Worm (Caenorhabditis elegans): ENCODE measurements around the gene ptr-25.

The ptr-25 gene

DNA sequence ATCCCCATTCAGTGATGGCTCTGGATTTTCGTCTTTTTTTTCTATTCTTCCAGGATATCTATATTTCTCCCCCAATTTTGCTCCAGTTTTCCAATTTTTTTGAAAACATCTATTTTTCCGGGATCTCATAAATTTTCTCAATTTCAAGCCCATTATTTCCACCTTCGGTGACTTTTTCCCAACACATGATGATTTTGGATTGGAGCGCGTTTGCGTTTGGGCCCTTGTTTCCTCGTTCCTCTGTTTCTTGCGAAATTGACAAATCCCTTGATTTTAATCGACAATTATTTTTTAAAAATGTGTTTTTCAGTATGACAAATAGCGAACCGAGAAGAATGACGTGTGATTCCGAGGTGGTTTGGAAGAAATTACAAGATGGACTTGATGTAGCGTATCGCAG, 17.0 kb upstream of the ptr-25 start, which contains the start of gene cul-1:
Gene cul-1, plus strand, starts transcription at position 311 of the 400 bp plus-strand sequence.
- TF ChIP-seq ama-1 (optimal IDR thresholded peaks at IDR 0.05), result no peak
- no peak for TF ChIP-seq nhr-11 (tag; optimal IDR thresholded peaks at IDR 0.05)
- no peak for TF ChIP-seq nhr-237 (tag; optimal IDR thresholded peaks at IDR 0.05)
- TF ChIP-seq ztf-11 (tag; optimal IDR thresholded peaks at IDR 0.05), result no peak
- peak; percentile 40 for TF ChIP-seq unc-55 (GFP tag; optimal IDR thresholded peaks at IDR 0.05)
- no peak for TF ChIP-seq nhr-23 (tag; optimal IDR thresholded peaks at IDR 0.05)
- no peak for TF ChIP-seq ztf-4 (tag; optimal IDR thresholded peaks at IDR 0.05)
- no peak for TF ChIP-seq unc-39 (tag; optimal IDR thresholded peaks at IDR 0.05)
- TF ChIP-seq lin-39 (tag; optimal IDR thresholded peaks at IDR 0.05), result no peak
- no peak for TF ChIP-seq alr-1 (tag; optimal IDR thresholded peaks at IDR 0.05)
- peak; percentile 53 for TF ChIP-seq C34F6.9 (tag; optimal IDR thresholded peaks at IDR 0.05)
- peak; percentile 74 for TF ChIP-seq skn-1 (tag; optimal IDR thresholded peaks at IDR 0.05)
- TF ChIP-seq lsy-2 (tag; optimal IDR thresholded peaks at IDR 0.05), result no peak
- TF ChIP-seq aly-2 (tag; optimal IDR thresholded peaks at IDR 0.05), result no peak
- TF ChIP-seq nhr-25 (tag; optimal IDR thresholded peaks at IDR 0.05), result no peak
- TF ChIP-seq F13H6.1 (tag; optimal IDR thresholded peaks at IDR 0.05), result no peak
- no peak for TF ChIP-seq zag-1 (tag; optimal IDR thresholded peaks at IDR 0.05)
- TF ChIP-seq crh-2 (tag; optimal IDR thresholded peaks at IDR 0.05), result no peak
- TF ChIP-seq sma-3 (GFP tag; optimal IDR thresholded peaks at IDR 0.05), result no peak
- no peak for TF ChIP-seq mbf-1 (tag; optimal IDR thresholded peaks at IDR 0.05)
- TF ChIP-seq nhr-129 (tag; optimal IDR thresholded peaks at IDR 0.05), result peak; percentile 47
- TF ChIP-seq lin-13 (GFP tag; optimal IDR thresholded peaks at IDR 0.05), result no peak
- no peak for TF ChIP-seq sem-4 (tag; optimal IDR thresholded peaks at IDR 0.05)
- no peak for TF ChIP-seq blmp-1 (tag; optimal IDR thresholded peaks at IDR 0.05; ENCODE audit: insufficient read depth)

DNA sequence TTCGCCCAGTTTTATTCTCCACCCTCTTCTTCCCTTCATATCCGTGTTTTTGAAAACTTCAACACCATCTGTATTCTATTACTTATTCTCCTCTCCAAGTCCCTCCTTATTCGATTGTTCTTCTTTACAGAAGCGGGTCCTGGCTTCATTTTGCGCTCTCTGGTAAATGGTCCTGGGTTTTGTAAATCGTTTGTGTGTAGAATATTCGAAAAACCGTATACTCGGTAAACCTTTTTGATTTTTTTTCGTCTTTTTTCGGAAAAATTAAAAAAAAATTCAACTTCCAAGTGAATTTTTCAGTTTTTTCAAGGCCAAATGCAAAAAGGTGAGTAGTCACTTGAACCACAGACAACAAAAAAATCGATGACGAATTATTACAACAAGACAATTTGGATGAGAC, 13.0 kb upstream of the ptr-25 start, which contains the start of gene D2045.9:
Gene D2045.9, plus strand, starts transcription at position 301 of the 400 bp plus-strand sequence.
- TF ChIP-seq nhr-23 (tag; optimal IDR thresholded peaks at IDR 0.05), result no peak
- no peak for TF ChIP-seq nhr-129 (tag; optimal IDR thresholded peaks at IDR 0.05)
- TF ChIP-seq ztf-1 (GFP tag; conservative IDR thresholded peaks at IDR 0.05), result no peak
- no peak for TF ChIP-seq sma-3 (GFP tag; optimal IDR thresholded peaks at IDR 0.05)

DNA sequence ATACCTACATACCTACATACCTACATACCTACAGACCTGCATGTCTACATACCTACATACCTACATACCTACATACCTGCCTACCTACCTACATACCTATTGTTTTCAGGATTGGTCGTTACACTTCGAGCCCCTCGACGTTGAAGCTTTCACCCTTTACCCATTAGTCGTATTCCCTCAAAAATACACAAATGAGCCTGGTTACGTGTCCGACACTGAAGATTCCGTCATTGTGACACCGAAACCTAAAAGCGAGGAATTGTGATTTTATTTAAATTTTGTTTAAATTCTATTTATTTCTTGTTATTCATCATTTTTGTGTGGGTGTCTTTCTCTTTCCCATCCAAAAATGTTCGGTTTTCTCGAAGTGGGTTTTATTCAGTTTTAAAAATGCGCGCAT, 8.7 kb upstream of the ptr-25 start, which contains the start of gene D2045.7:
Gene D2045.7, plus strand, starts transcription at position 301 of the 400 bp plus-strand sequence.
- no peak for TF ChIP-seq mdl-1 (tag; optimal IDR thresholded peaks at IDR 0.05)
- no peak for TF ChIP-seq nhr-129 (tag; optimal IDR thresholded peaks at IDR 0.05)
- no peak for TF ChIP-seq nhr-6 (tag; optimal IDR thresholded peaks at IDR 0.05)
- TF ChIP-seq mbf-1 (tag; optimal IDR thresholded peaks at IDR 0.05), result no peak
- TF ChIP-seq ama-1 (optimal IDR thresholded peaks at IDR 0.05), result no peak
- TF ChIP-seq sma-9 (GFP tag; optimal IDR thresholded peaks at IDR 0.05), result no peak
- no peak for TF ChIP-seq sma-9 (tag; optimal IDR thresholded peaks at IDR 0.05)
- TF ChIP-seq zag-1 (tag; optimal IDR thresholded peaks at IDR 0.05), result no peak
- no peak for TF ChIP-seq snpc-4 (tag; optimal IDR thresholded peaks at IDR 0.05)
- TF ChIP-seq alr-1 (tag; optimal IDR thresholded peaks at IDR 0.05), result no peak
- TF ChIP-seq dmd-4 (tag; optimal IDR thresholded peaks at IDR 0.05), result no peak
- no peak for TF ChIP-seq nhr-12 (tag; optimal IDR thresholded peaks at IDR 0.05)
- no peak for TF ChIP-seq nhr-237 (tag; optimal IDR thresholded peaks at IDR 0.05)
- no peak for TF ChIP-seq ztf-4 (tag; optimal IDR thresholded peaks at IDR 0.05)

DNA sequence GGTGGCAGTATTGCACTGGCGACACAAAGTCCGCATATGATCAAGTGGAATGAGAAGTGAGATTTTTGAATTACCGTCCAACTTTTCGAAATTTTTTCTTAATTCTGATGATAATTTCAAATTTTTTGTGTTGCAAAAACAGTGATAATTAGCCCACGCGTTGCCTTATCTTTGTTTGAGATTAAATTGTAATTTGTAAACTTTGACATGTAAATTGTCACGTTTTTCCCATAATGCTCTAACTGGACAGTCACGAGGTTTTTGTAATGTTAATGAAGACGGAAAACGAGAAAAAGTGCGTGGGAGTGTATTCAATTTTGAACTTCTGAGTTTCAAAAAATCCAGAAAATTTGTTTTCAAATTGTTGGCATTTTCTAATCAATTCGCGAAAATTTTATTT, 6.4 kb upstream of the ptr-25 start:
- TF ChIP-seq skn-1 (tag; optimal IDR thresholded peaks at IDR 0.05) (peak; percentile 63), peb-1 (tag; optimal IDR thresholded peaks at IDR 0.05) (no peak)

DNA sequence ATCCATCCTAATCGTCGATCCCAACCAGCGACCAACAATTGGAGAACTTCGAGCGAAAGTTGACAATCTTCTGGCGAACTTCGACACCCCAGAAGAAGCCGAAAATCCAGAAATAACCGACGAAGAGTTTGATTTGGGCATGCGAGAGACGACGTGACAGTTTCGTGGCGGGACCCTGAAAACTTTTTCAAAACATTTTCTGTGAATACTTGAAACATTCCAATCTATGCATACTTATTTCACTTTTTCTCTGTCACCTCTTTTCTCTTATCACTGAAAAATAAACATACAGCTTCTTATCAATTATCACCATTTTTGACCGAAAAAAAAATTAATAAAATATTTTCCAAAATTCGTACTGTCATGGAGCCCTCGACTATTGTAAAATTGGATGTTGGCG, 5.9 kb upstream of the ptr-25 start, which contains the start of gene D2045.8:
Gene D2045.8, plus strand, starts transcription at position 301 of the 400 bp plus-strand sequence.
- no peak for TF ChIP-seq zag-1 (tag; optimal IDR thresholded peaks at IDR 0.05)
- TF ChIP-seq skn-1 (tag; optimal IDR thresholded peaks at IDR 0.05), result peak; percentile 36
- TF ChIP-seq crh-2 (tag; optimal IDR thresholded peaks at IDR 0.05), result no peak

DNA sequence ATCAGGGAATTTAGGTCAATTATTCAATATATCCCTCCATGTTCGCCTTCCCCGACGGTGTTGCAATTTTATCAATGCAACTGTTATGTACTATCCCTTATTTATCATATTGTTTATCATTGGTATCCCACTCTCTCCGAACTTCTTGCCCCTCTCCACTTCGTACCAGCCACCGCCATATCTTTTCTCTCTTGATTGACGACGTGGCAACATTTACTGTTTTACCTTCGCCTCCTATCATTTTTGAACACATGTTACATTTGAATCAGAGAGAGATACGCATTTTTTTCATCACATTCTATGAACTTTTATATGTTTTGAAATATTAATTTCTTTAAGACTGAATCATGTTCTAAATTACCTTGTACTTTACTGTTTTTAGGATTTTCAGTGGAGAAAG, 1.5 kb upstream of the ptr-25 start:
- TF ChIP-seq crh-2 (tag; optimal IDR thresholded peaks at IDR 0.05) (peak; percentile 57), gmeb-1 (tag; optimal IDR thresholded peaks at IDR 0.05) (no peak), sma-3 (GFP tag; optimal IDR thresholded peaks at IDR 0.05) (peak; percentile 56), unc-62 (GFP tag; optimal IDR thresholded peaks at IDR 0.05) (no peak), nhr-10 (tag; optimal IDR thresholded peaks at IDR 0.05) (no peak), lsy-2 (tag; optimal IDR thresholded peaks at IDR 0.05) (no peak), nhr-77 (tag; optimal IDR thresholded peaks at IDR 0.05) (no peak), nhr-129 (tag; optimal IDR thresholded peaks at IDR 0.05) (no peak), ama-1 (optimal IDR thresholded peaks at IDR 0.05) (no peak), nhr-11 (tag; optimal IDR thresholded peaks at IDR 0.05) (no peak), nhr-21 (tag; optimal IDR thresholded peaks at IDR 0.05) (peak; percentile 35)

Measured in whole organism, L2 larva.